Worm (Caenorhabditis elegans) whole organism, L2 larva: ENCODE data around the gene F19D8.2.

Experiments
- R02D3.7 ChIP-seq: fragments of 150-350 bp; optimal IDR thresholded peaks from 2 replicates; lab custom pipeline; 2014; ENCODE audit warnings: missing biosample characterization, missing genetic modification characterization
- ama-1 ChIP-seq: fragments of 150-350 bp; optimal IDR thresholded peaks from 2 replicates; lab custom pipeline; 2018; ENCODE audit warnings: inconsistent platforms
- ceh-82 ChIP-seq: fragments of 150-350 bp; optimal IDR thresholded peaks from 2 replicates; lab custom pipeline; 2014; ENCODE audit warnings: missing biosample characterization, missing genetic modification characterization
- lin-13 ChIP-seq: fragments of 150-350 bp; optimal IDR thresholded peaks from 2 replicates; lab custom pipeline; 2014; ENCODE audit warnings: missing biosample characterization, missing genetic modification reagents, missing genetic modification characterization
- mdl-1 ChIP-seq, 2 experiments: fragments of 150-350 bp in 1 of 2; sonication (generic microtip) in 1 of 2; optimal IDR thresholded peaks; 2 replicates each; lab custom pipeline; 2017; ENCODE audit warnings: missing biosample characterization in 2 of 2, missing genetic modification characterization in 2 of 2
- nhr-21 ChIP-seq: fragments of 150-350 bp; optimal IDR thresholded peaks from 2 replicates; lab custom pipeline; 2014; ENCODE audit warnings: missing biosample characterization, missing genetic modification characterization
- nhr-23 ChIP-seq: fragments of 150-350 bp; optimal IDR thresholded peaks from 2 replicates; lab custom pipeline; 2014; ENCODE audit warnings: missing biosample characterization, missing genetic modification reagents, missing genetic modification characterization
- nhr-237 ChIP-seq: fragments of 150-350 bp; optimal IDR thresholded peaks from 2 replicates; lab custom pipeline; 2014; ENCODE audit warnings: missing biosample characterization, missing genetic modification characterization
- nhr-25 ChIP-seq: fragments of 150-350 bp; sonication (generic microtip); optimal IDR thresholded peaks from 3 replicates; lab custom pipeline; 2014; ENCODE audit warnings: missing biosample characterization, missing genetic modification characterization
- nhr-6 ChIP-seq: fragments of 150-350 bp; optimal IDR thresholded peaks from 2 replicates; lab custom pipeline; 2014; ENCODE audit warnings: missing biosample characterization, missing genetic modification characterization
- snpc-4 ChIP-seq: fragments of 150-350 bp; optimal IDR thresholded peaks from 2 replicates; lab custom pipeline; 2014; ENCODE audit warnings: missing biosample characterization, missing genetic modification characterization
- unc-39 ChIP-seq: fragments of 150-350 bp; optimal IDR thresholded peaks from 2 replicates; lab custom pipeline; 2014; ENCODE audit warnings: missing biosample characterization, missing genetic modification characterization
- unc-62 ChIP-seq: fragments of 150-350 bp; optimal IDR thresholded peaks from 2 replicates; lab custom pipeline; 2014; ENCODE audit warnings: missing biosample characterization, missing genetic modification reagents, missing genetic modification characterization
- ztf-1 ChIP-seq: fragments of 200-800 bp; sonication (Bioruptor generic); conservative IDR thresholded peaks from 2 replicates; pipeline ENCODE4 v1.3.6; 2022; ENCODE audit warnings: missing genetic modification characterization, missing compliant biosample characterization

- TF ChIP-seq nhr-237 (tag; lab: Kevin White, UChicago), result no peak
- no peak for TF ChIP-seq lin-13 (GFP tag; lab: Kevin White, UChicago)
- TF ChIP-seq R02D3.7 (tag; lab: Kevin White, UChicago), result no peak
- TF ChIP-seq nhr-23, result no peak
- no peak for TF ChIP-seq nhr-25 (tag; lab: Kevin White, UChicago)
- no peak for TF ChIP-seq nhr-21 (tag; lab: Kevin White, UChicago)
- no peak for TF ChIP-seq ama-1
- TF ChIP-seq snpc-4 (tag; lab: Kevin White, UChicago), result no peak
- no peak for TF ChIP-seq mdl-1 (tag; optimal IDR thresholded peaks at IDR 0.05; lab: Kevin White, UChicago)
- no peak for TF ChIP-seq unc-39 (tag; lab: Kevin White, UChicago)
- TF ChIP-seq unc-62 (GFP tag; lab: Kevin White, UChicago), result no peak
- TF ChIP-seq ceh-82 (tag; lab: Kevin White, UChicago), result no peak
- TF ChIP-seq ztf-1 (GFP tag; lab: Robert Waterston, UW), result no peak
- TF ChIP-seq nhr-6 (tag; lab: Kevin White, UChicago), result no peak
Measured at ce11 chrX:13882639-13883038, 48.4 kb downstream of the F19D8.2 start, which contains the start of gene hlb-1.
